Worm (Caenorhabditis elegans) whole organism, late embryonic: ENCODE measurements around the gene F07A11.1.

ENCODE experiments used
- ama-1 ChIP-seq: fragments of 150-350 bp; optimal IDR thresholded peaks from 2 replicates; lab custom pipeline; 2014
- elt-2 ChIP-seq: sonication (generic microtip); optimal IDR thresholded peaks from 2 replicates; lab custom pipeline; 2016; ENCODE audit warnings: missing genetic modification reagents, missing genetic modification characterization, missing compliant biosample characterization
- hlh-13 ChIP-seq: fragments of 200-800 bp; sonication (Bioruptor generic); optimal IDR thresholded peaks from 2 replicates; lab custom pipeline; 2018; ENCODE audit warnings: mild to moderate bottlenecking, missing genetic modification characterization, missing compliant biosample characterization
- nhr-11 ChIP-seq: fragments of 150-350 bp; optimal IDR thresholded peaks from 2 replicates; lab custom pipeline; 2014; ENCODE audit warnings: missing biosample characterization, missing genetic modification characterization
- tbx-2 ChIP-seq: sonication (generic microtip); optimal IDR thresholded peaks from 2 replicates; lab custom pipeline; 2016; ENCODE audit warnings: missing genetic modification characterization, missing compliant biosample characterization
- unc-55 ChIP-seq: sonication (generic microtip); optimal IDR thresholded peaks from 2 replicates; lab custom pipeline; 2017; ENCODE audit warnings: missing biosample characterization, missing genetic modification reagents, missing genetic modification characterization

DNA sequence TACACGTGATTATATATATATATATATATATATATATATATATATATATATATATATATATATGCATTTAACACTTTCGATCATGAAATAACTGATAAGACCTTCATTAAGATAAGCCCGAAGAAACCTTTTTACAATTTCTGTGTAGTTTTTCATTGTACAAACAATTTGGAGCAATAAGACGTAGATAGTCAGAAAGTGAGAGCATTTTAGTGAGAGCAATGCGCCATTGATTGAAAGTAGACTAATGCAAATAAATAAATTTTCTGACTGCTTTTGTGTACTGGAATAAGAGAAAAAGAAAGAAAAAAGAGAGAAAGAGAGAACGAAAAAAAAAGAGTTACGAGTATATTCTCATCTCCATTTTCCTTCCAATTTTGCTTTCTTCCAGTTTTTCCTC, 12.7 kb upstream of the F07A11.1 start:
- TF ChIP-seq unc-55 (GFP tag; lab: Kevin White, UChicago) = no peak
- TF ChIP-seq nhr-11 (tag; lab: Kevin White, UChicago) = no peak
- TF ChIP-seq ama-1 (lab: Kevin White, UChicago) = no peak
- no peak for TF ChIP-seq hlh-13
- TF ChIP-seq tbx-2 (tag; lab: Kevin White, UChicago) = no peak
- TF ChIP-seq elt-2 (tag; lab: Kevin White, UChicago) = no peak
